Worm (Caenorhabditis elegans) whole organism, L4 larva: Measurements from ENCODE around the gene sru-45.

Experiments
- D1046.2 ChIP-seq: fragments of 200-800 bp; sonication (Bioruptor generic); IDR thresholded peaks from 2 replicates; pipeline ENCODE4 v1.3.6; 2022; ENCODE audit warnings: missing genetic modification characterization, missing compliant biosample characterization
- F10B5.3 ChIP-seq: sonication (generic microtip); optimal IDR thresholded peaks from 2 replicates; lab custom pipeline; 2016; ENCODE audit warnings: mild to moderate bottlenecking, missing genetic modification characterization, missing compliant biosample characterization
- F37D6.2 ChIP-seq: sonication (generic microtip); optimal IDR thresholded peaks from 2 replicates; lab custom pipeline; 2016; ENCODE audit warnings: mild to moderate bottlenecking, missing genetic modification characterization, missing compliant biosample characterization
- F49E8.2 ChIP-seq: sonication (generic microtip); optimal IDR thresholded peaks from 2 replicates; lab custom pipeline; 2016; ENCODE audit warnings: missing compliant biosample characterization, mild to moderate bottlenecking, missing genetic modification characterization, borderline replicate concordance
- R02D3.7 ChIP-seq: fragments of 150-350 bp; sonication (generic microtip); optimal IDR thresholded peaks from 3 replicates; lab custom pipeline; 2014; ENCODE audit warnings: missing biosample characterization, missing genetic modification characterization
- T20F7.1 ChIP-seq: fragments of 200-800 bp; sonication (Bioruptor generic); optimal IDR thresholded peaks from 2 replicates; lab custom pipeline; 2018; ENCODE audit warnings: mild to moderate bottlenecking, missing genetic modification characterization, missing compliant biosample characterization
- Y5F2A.4 ChIP-seq: fragments of 200-800 bp; sonication (Bioruptor generic); optimal IDR thresholded peaks from 2 replicates; lab custom pipeline; 2018; ENCODE audit warnings: mild to moderate bottlenecking, missing genetic modification characterization, missing compliant biosample characterization
- aha-1 ChIP-seq: fragments of 150-350 bp; peaks from one replicate; lab custom pipeline; 2014; ENCODE audit warnings: missing biosample characterization, missing genetic modification characterization
- ama-1 ChIP-seq: fragments of 150-350 bp; optimal IDR thresholded peaks from 2 replicates; lab custom pipeline; 2014; ENCODE audit warnings: inconsistent platforms, mixed read lengths
- arid-1 ChIP-seq: fragments of 200-800 bp; sonication (Bioruptor generic); conservative IDR thresholded peaks from 2 replicates; pipeline ENCODE4 v1.3.6; 2022; ENCODE audit warnings: missing genetic modification reagents, missing genetic modification characterization, missing compliant biosample characterization
- attf-4 ChIP-seq: sonication (generic microtip); optimal IDR thresholded peaks from 3 replicates; lab custom pipeline; 2017; ENCODE audit warnings: missing biosample characterization, missing genetic modification characterization
- ceh-20 ChIP-seq: fragments of 200-800 bp; sonication (Bioruptor generic); IDR thresholded peaks from 2 replicates; pipeline ENCODE4 v1.3.6; 2022; ENCODE audit warnings: missing genetic modification reagents, missing genetic modification characterization, missing compliant biosample characterization
- ceh-28 ChIP-seq: fragments of 150-350 bp; optimal IDR thresholded peaks from 2 replicates; lab custom pipeline; 2014; ENCODE audit warnings: missing biosample characterization, missing genetic modification reagents, missing genetic modification characterization
- ceh-32 ChIP-seq: sonication (generic microtip); optimal IDR thresholded peaks from 2 replicates; lab custom pipeline; 2016; ENCODE audit warnings: mild to moderate bottlenecking, missing genetic modification characterization, missing compliant biosample characterization; ENCODE audit not compliant: poor library complexity
- ceh-44 ChIP-seq: fragments of 200-800 bp; sonication (Bioruptor generic); IDR thresholded peaks from 2 replicates; pipeline ENCODE4 v1.3.6; 2022; ENCODE audit warnings: missing genetic modification reagents, missing genetic modification characterization, missing compliant biosample characterization
- ces-1 ChIP-seq: fragments of 150-350 bp; sonication (generic microtip); optimal IDR thresholded peaks from 4 replicates; lab custom pipeline; 2014; ENCODE audit warnings: missing biosample characterization, missing genetic modification reagents, missing genetic modification characterization
- daf-12 ChIP-seq: fragments of 150-350 bp; optimal IDR thresholded peaks from 2 replicates; lab custom pipeline; 2014; ENCODE audit warnings: missing biosample characterization, missing genetic modification reagents, missing genetic modification characterization
- daf-16 ChIP-seq, 3 experiments: sonication (generic microtip); optimal IDR thresholded peaks; 2 replicates each; lab custom pipeline; 2016 to 2017; ENCODE audit warnings: missing genetic modification characterization in 3 of 3, missing genetic modification reagents in 3 of 3, mild to moderate bottlenecking in 2 of 3, missing compliant biosample characterization in 2 of 3, missing biosample characterization in 1 of 3, moderate library complexity in 1 of 3
- dmd-8 ChIP-seq: fragments of 200-800 bp; sonication (Bioruptor generic); IDR thresholded peaks from 2 replicates; pipeline ENCODE4 v1.3.6; 2022; ENCODE audit warnings: missing genetic modification characterization, missing compliant biosample characterization
- duxl-1 ChIP-seq: sonication (generic microtip); optimal IDR thresholded peaks from 2 replicates; lab custom pipeline; 2016; ENCODE audit warnings: mild to moderate bottlenecking, missing genetic modification characterization, moderate library complexity, missing compliant biosample characterization; ENCODE audit not compliant: poor library complexity
- egl-43 ChIP-seq: fragments of 200-800 bp; sonication (Bioruptor generic); IDR thresholded peaks from 2 replicates; pipeline ENCODE4 v1.3.6; 2022; ENCODE audit warnings: missing genetic modification reagents, missing genetic modification characterization, missing compliant biosample characterization
- fos-1 ChIP-seq: fragments of 150-350 bp; optimal IDR thresholded peaks from 2 replicates; lab custom pipeline; 2014; ENCODE audit warnings: missing biosample characterization, missing genetic modification characterization
- hlh-11 ChIP-seq: fragments of 200-800 bp; sonication (Bioruptor generic); optimal IDR thresholded peaks from 2 replicates; lab custom pipeline; 2018; ENCODE audit warnings: mild to moderate bottlenecking, missing genetic modification characterization, missing compliant biosample characterization
- hmg-1.1 ChIP-seq: fragments of 200-800 bp; sonication (Bioruptor generic); IDR thresholded peaks from 2 replicates; pipeline ENCODE4 v1.3.6; 2022; ENCODE audit warnings: missing genetic modification reagents, missing genetic modification characterization, missing compliant biosample characterization
- jun-1 ChIP-seq: fragments of 150-350 bp; optimal IDR thresholded peaks from 2 replicates; lab custom pipeline; 2014; ENCODE audit warnings: missing biosample characterization, missing genetic modification reagents, missing genetic modification characterization
- lin-15B ChIP-seq: fragments of 150-350 bp; sonication (generic microtip); optimal IDR thresholded peaks from 3 replicates; lab custom pipeline; 2014; ENCODE audit warnings: missing biosample characterization, missing genetic modification characterization
- lir-3 ChIP-seq: sonication (generic microtip); optimal IDR thresholded peaks from 2 replicates; lab custom pipeline; 2016; ENCODE audit warnings: mild to moderate bottlenecking, missing genetic modification characterization, missing compliant biosample characterization
- lsy-2 ChIP-seq, 2 experiments: fragments of 150-350 bp in 1 of 2; sonication (generic microtip) in 1 of 2; optimal IDR thresholded peaks; 2 replicates each; lab custom pipeline; 2014 to 2017; ENCODE audit warnings: missing biosample characterization in 2 of 2, missing genetic modification characterization in 2 of 2
- mdl-1 ChIP-seq, 2 experiments: fragments of 150-350 bp in 1 of 2; sonication (generic microtip) in 1 of 2; optimal IDR thresholded peaks; 2 replicates each; lab custom pipeline; 2014 to 2017; ENCODE audit warnings: missing biosample characterization in 2 of 2, missing genetic modification characterization in 2 of 2
- mes-2 ChIP-seq: sonication (generic microtip); optimal IDR thresholded peaks from 2 replicates; lab custom pipeline; 2016; ENCODE audit warnings: missing genotype, mild to moderate bottlenecking, missing genetic modification characterization, missing compliant biosample characterization; ENCODE audit not compliant: poor library complexity, severe bottlenecking
- mxl-3 ChIP-seq: fragments of 200-800 bp; sonication (Bioruptor generic); optimal IDR thresholded peaks from 2 replicates; lab custom pipeline; 2018; ENCODE audit warnings: mild to moderate bottlenecking, missing genetic modification characterization, missing compliant biosample characterization
- nhr-11 ChIP-seq: fragments of 150-350 bp; optimal IDR thresholded peaks from 2 replicates; lab custom pipeline; 2014; ENCODE audit warnings: missing biosample characterization, missing genetic modification characterization
- nhr-111 ChIP-seq: fragments of 200-800 bp; sonication (Bioruptor generic); optimal IDR thresholded peaks from 2 replicates; lab custom pipeline; 2018; ENCODE audit warnings: mild to moderate bottlenecking, missing genetic modification characterization, missing compliant biosample characterization
- nhr-237 ChIP-seq: sonication (generic microtip); optimal IDR thresholded peaks from 2 replicates; lab custom pipeline; 2017; ENCODE audit warnings: missing biosample characterization, missing genetic modification characterization
- nhr-25 ChIP-seq: sonication (generic microtip); optimal IDR thresholded peaks from 2 replicates; lab custom pipeline; 2017; ENCODE audit warnings: missing genetic modification characterization, mild to moderate bottlenecking, missing compliant biosample characterization, antibody characterized with exemption, moderate library complexity, borderline replicate concordance; ENCODE audit not compliant: insufficient read depth
- nhr-41 ChIP-seq: fragments of 200-800 bp; sonication (Bioruptor generic); IDR thresholded peaks from 2 replicates; pipeline ENCODE4 v1.3.6; 2022; ENCODE audit warnings: missing genetic modification reagents, missing genetic modification characterization, missing compliant biosample characterization
- nhr-42 ChIP-seq: fragments of 200-800 bp; sonication (Bioruptor generic); IDR thresholded peaks from 2 replicates; pipeline ENCODE4 v1.3.6; 2022; ENCODE audit warnings: missing genetic modification characterization, missing compliant biosample characterization
- nhr-76 ChIP-seq: fragments of 150-350 bp; optimal IDR thresholded peaks from 2 replicates; lab custom pipeline; 2014; ENCODE audit warnings: missing biosample characterization, missing genetic modification characterization
- pha-4 ChIP-seq, 2 experiments: fragments of 150-350 bp in 1 of 2; fragments of 200-800 bp in 1 of 2; sonication (Bioruptor generic) in 1 of 2; IDR thresholded peaks in 1 of 2; optimal IDR thresholded peaks in 1 of 2; 2 replicates each; pipeline versions ENCODE4 v1.3.6 to Lab custom; 2014 to 2022; ENCODE audit warnings: missing genetic modification characterization in 2 of 2, missing genetic modification reagents in 2 of 2, missing biosample characterization in 1 of 2, missing compliant biosample characterization in 1 of 2
- rbr-2 ChIP-seq: sonication (generic microtip); optimal IDR thresholded peaks from 2 replicates; lab custom pipeline; 2016; ENCODE audit warnings: missing genotype, missing genetic modification characterization, missing compliant biosample characterization
- snpc-4 ChIP-seq: fragments of 150-350 bp; optimal IDR thresholded peaks from 2 replicates; lab custom pipeline; 2014; ENCODE audit warnings: missing biosample characterization, missing genetic modification characterization
- spr-1 ChIP-seq: sonication (generic microtip); optimal IDR thresholded peaks from 2 replicates; lab custom pipeline; 2016; ENCODE audit warnings: mild to moderate bottlenecking, missing genetic modification characterization, missing compliant biosample characterization
- spr-3 ChIP-seq: fragments of 200-800 bp; sonication (Bioruptor generic); optimal IDR thresholded peaks from 2 replicates; lab custom pipeline; 2018; ENCODE audit warnings: mild to moderate bottlenecking, missing genetic modification characterization, missing compliant biosample characterization
- tra-1 ChIP-seq: fragments of 200-800 bp; sonication (Bioruptor generic); IDR thresholded peaks from 2 replicates; pipeline ENCODE4 v1.3.6; 2022; ENCODE audit warnings: missing genetic modification reagents, missing genetic modification characterization, missing compliant biosample characterization
- unc-130 ChIP-seq: sonication (generic microtip); optimal IDR thresholded peaks from 2 replicates; lab custom pipeline; 2016; ENCODE audit warnings: missing genetic modification reagents, missing genetic modification characterization, missing compliant biosample characterization
- unc-39 ChIP-seq: sonication (generic microtip); optimal IDR thresholded peaks from 2 replicates; lab custom pipeline; 2017; ENCODE audit warnings: missing biosample characterization, missing genetic modification characterization
- zfp-3 ChIP-seq: fragments of 200-800 bp; sonication (Bioruptor generic); conservative IDR thresholded peaks from 2 replicates; pipeline ENCODE4 v1.3.6; 2022; ENCODE audit warnings: missing genetic modification reagents, missing genetic modification characterization, missing compliant biosample characterization
- zip-11 ChIP-seq: fragments of 200-800 bp; sonication (Bioruptor generic); IDR thresholded peaks from 2 replicates; pipeline ENCODE4 v1.3.6; 2022; ENCODE audit warnings: missing genetic modification characterization, missing compliant biosample characterization
- zip-2 ChIP-seq: fragments of 150-350 bp; optimal IDR thresholded peaks from 2 replicates; lab custom pipeline; 2014; ENCODE audit warnings: missing biosample characterization, missing genetic modification characterization
- ztf-7 ChIP-seq: fragments of 150-350 bp; optimal IDR thresholded peaks from 2 replicates; lab custom pipeline; 2014; ENCODE audit warnings: missing biosample characterization, missing genetic modification characterization

The sru-45 gene

DNA sequence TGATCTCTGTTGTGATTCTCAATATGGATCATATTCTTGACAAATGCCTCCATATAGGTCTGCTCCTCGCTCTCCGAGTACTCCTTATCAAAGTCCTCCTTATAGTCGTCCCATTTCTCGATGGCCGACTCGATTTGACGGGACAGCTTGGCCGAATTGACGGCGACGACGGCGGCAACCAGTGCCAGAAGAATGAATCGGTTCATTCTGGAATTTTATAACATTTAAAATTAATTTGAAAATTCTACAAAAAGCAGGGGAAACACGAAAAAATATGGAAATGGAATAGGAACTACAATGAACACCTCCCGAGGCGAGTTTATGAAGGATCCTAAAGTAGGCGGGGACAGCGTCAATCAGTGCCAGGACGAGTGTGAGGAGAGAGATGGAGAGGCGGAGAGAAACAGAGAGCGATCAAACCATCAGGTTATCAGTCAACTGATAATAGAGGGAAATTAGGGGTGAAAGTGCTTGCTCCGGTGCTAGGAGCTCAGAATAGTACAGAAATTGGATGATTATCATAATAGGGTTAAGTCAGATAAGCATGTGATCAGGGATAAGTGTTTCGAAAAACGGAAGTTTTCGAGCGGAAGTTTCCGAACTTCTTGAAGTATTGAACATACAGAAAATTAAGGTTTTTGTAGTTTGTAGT lies 29.5 kb downstream of the sru-45 start, which contains the start of gene cpl-1 (continued):
- peak; percentile 74 for TF ChIP-seq hlh-11 (tag; lab: Kevin White, UChicago)
- TF ChIP-seq ztf-7, result no peak
- TF ChIP-seq unc-39, result no peak
- no peak for TF ChIP-seq snpc-4 (tag; lab: Kevin White, UChicago)
- TF ChIP-seq zip-2 (tag; lab: Kevin White, UChicago), result no peak
- no peak for TF ChIP-seq Y5F2A.4 (GFP tag; lab: Kevin White, UChicago)
- peak; percentile 57 for TF ChIP-seq tra-1 (GFP tag; lab: Robert Waterston, UW)
- no peak for TF ChIP-seq ceh-32
- TF ChIP-seq fos-1 (tag; lab: Kevin White, UChicago), result no peak
- TF ChIP-seq ceh-20 (GFP tag; lab: Robert Waterston, UW), result no peak; the same call in 1 of the 2 replicates
- no peak for TF ChIP-seq duxl-1 (tag; lab: Kevin White, UChicago)
- no peak for TF ChIP-seq spr-1 (tag; lab: Kevin White, UChicago)
- TF ChIP-seq F37D6.2 (tag; lab: Kevin White, UChicago), result no peak
- TF ChIP-seq nhr-11 (tag; lab: Kevin White, UChicago), result peak; percentile 17
- TF ChIP-seq F49E8.2 (tag; lab: Kevin White, UChicago), result no peak
- peak; percentile 10 for TF ChIP-seq nhr-111 (GFP tag; lab: Kevin White, UChicago)
- TF ChIP-seq hmg-1.1 (GFP tag; lab: Robert Waterston, UW), result no peak
- TF ChIP-seq D1046.2 (GFP tag; lab: Robert Waterston, UW), result no peak
- TF ChIP-seq lir-3 (tag; lab: Kevin White, UChicago), result no peak
- no peak for TF ChIP-seq nhr-41 (GFP tag; lab: Robert Waterston, UW)
- TF ChIP-seq unc-130 (GFP tag; lab: Kevin White, UChicago), result no peak
- no peak for TF ChIP-seq ceh-28
- TF ChIP-seq T20F7.1 (GFP tag; lab: Kevin White, UChicago), result peak; percentile 5
- no peak for TF ChIP-seq zip-11 (GFP tag; lab: Robert Waterston, UW)
- no peak for TF ChIP-seq nhr-25 (tag; lab: Kevin White, UChicago)
- TF ChIP-seq nhr-76 (tag; lab: Kevin White, UChicago), result no peak
- TF ChIP-seq ces-1 (GFP tag; lab: Kevin White, UChicago), result no peak
- TF ChIP-seq jun-1, result no peak
- TF ChIP-seq spr-3, result no peak
- no peak for TF ChIP-seq dmd-8 (GFP tag; lab: Robert Waterston, UW)
- no peak for TF ChIP-seq zfp-3 (GFP tag; lab: Robert Waterston, UW)
- no peak for TF ChIP-seq rbr-2
- no peak for TF ChIP-seq mxl-3 (GFP tag; lab: Kevin White, UChicago)
- no peak for TF ChIP-seq egl-43 (GFP tag; lab: Robert Waterston, UW)
- TF ChIP-seq daf-16 (GFP tag; optimal IDR thresholded peaks at IDR 0.05; lab: Kevin White, UChicago), result peak in 1 of 2 experiments; percentile 47
- TF ChIP-seq daf-16 (tag; optimal IDR thresholded peaks at IDR 0.05; lab: Kevin White, UChicago), result peak; percentile 89
- TF ChIP-seq daf-12 (tag; lab: Kevin White, UChicago), result no peak
- peak; percentile 93 for TF ChIP-seq aha-1 (tag; lab: Kevin White, UChicago)
- TF ChIP-seq ama-1 (lab: Kevin White, UChicago), result peak; percentile 79
- no peak for TF ChIP-seq F10B5.3 (tag; lab: Kevin White, UChicago)
- TF ChIP-seq pha-4 (GFP tag; IDR thresholded peaks at IDR 0.05; lab: Robert Waterston, UW), result no peak
- TF ChIP-seq pha-4 (tag; optimal IDR thresholded peaks at IDR 0.05; lab: Kevin White, UChicago), result no peak
- no peak for TF ChIP-seq mdl-1 (tag; optimal IDR thresholded peaks at IDR 0.05; lab: Kevin White, UChicago)
- TF ChIP-seq mes-2 (tag; lab: Kevin White, UChicago), result peak; percentile 3
- no peak for TF ChIP-seq ceh-44 (GFP tag; lab: Robert Waterston, UW)
- TF ChIP-seq lin-15B, result no peak
- TF ChIP-seq arid-1, result no peak
- TF ChIP-seq nhr-237, result no peak
- no peak for TF ChIP-seq nhr-42
- no peak for TF ChIP-seq attf-4
- TF ChIP-seq lsy-2 (tag; optimal IDR thresholded peaks at IDR 0.05; lab: Kevin White, UChicago), result no peak
- no peak for TF ChIP-seq R02D3.7
